Worm (Caenorhabditis elegans) whole organism, young adult: ENCODE data around the gene ZK892.4.

Experiments used
- F39B2.1 ChIP-seq: fragments of 200-800 bp; sonication (Bioruptor generic); IDR thresholded peaks from 2 replicates; pipeline ENCODE4 v1.3.6; 2022; ENCODE audit warnings: missing genetic modification reagents, missing genetic modification characterization, missing compliant biosample characterization
- T26A5.8 ChIP-seq: sonication (generic microtip); optimal IDR thresholded peaks from 2 replicates; lab custom pipeline; 2016; ENCODE audit warnings: missing genetic modification characterization, missing compliant biosample characterization
- Y53G8AR.9 ChIP-seq: fragments of 200-800 bp; sonication (Bioruptor generic); conservative IDR thresholded peaks from 2 replicates; pipeline ENCODE4 v1.3.6; 2022; ENCODE audit warnings: missing genetic modification reagents, missing genetic modification characterization, missing compliant biosample characterization
- ama-1 ChIP-seq, 3 experiments: fragments of 150-350 bp in 1 of 3; sonication (generic microtip) in 2 of 3; optimal IDR thresholded peaks; 2 replicates each; lab custom pipeline; 2014 to 2018; ENCODE audit warnings: missing biosample characterization in 2 of 3, missing genetic modification characterization in 2 of 3, missing genetic modification reagents in 2 of 3
- ceh-40 ChIP-seq: fragments of 200-800 bp; sonication (Bioruptor generic); IDR thresholded peaks from 2 replicates; pipeline ENCODE4 v1.3.6; 2022; ENCODE audit warnings: missing genetic modification characterization, missing compliant biosample characterization
- die-1 ChIP-seq: sonication (generic microtip); optimal IDR thresholded peaks from 2 replicates; lab custom pipeline; 2016; ENCODE audit warnings: missing genotype, mild to moderate bottlenecking, missing genetic modification characterization, missing compliant biosample characterization
- lin-40 ChIP-seq: sonication (generic microtip); optimal IDR thresholded peaks from 2 replicates; lab custom pipeline; 2016; ENCODE audit warnings: missing genetic modification characterization, mild to moderate bottlenecking, missing compliant biosample characterization, missing genotype, missing genetic modification reagents
- mxl-1 ChIP-seq: sonication (generic microtip); optimal IDR thresholded peaks from 2 replicates; lab custom pipeline; 2016; ENCODE audit warnings: missing genetic modification characterization, missing compliant biosample characterization
- nfya-1 ChIP-seq: sonication (generic microtip); optimal IDR thresholded peaks from 2 replicates; lab custom pipeline; 2017; ENCODE audit warnings: antibody characterized with exemption, missing compliant biosample characterization, missing genetic modification characterization, borderline replicate concordance; ENCODE audit not compliant: insufficient read depth
- nhr-80 ChIP-seq: sonication (generic microtip); optimal IDR thresholded peaks from 2 replicates; lab custom pipeline; 2016; ENCODE audit warnings: missing genetic modification characterization, missing compliant biosample characterization
- nhr-90 ChIP-seq: sonication (generic microtip); optimal IDR thresholded peaks from 2 replicates; lab custom pipeline; 2016; ENCODE audit warnings: missing genotype, mild to moderate bottlenecking, missing genetic modification characterization, missing compliant biosample characterization
- snpc-3.4 ChIP-seq: sonication (generic microtip); optimal IDR thresholded peaks from 2 replicates; lab custom pipeline; 2017; ENCODE audit warnings: missing genetic modification characterization, mild to moderate bottlenecking, missing compliant biosample characterization, antibody characterized with exemption, moderate library complexity, missing genotype, missing genetic modification reagents
- ztf-18 ChIP-seq: sonication (generic microtip); optimal IDR thresholded peaks from 2 replicates; lab custom pipeline; 2016; ENCODE audit warnings: missing genotype, mild to moderate bottlenecking, missing genetic modification characterization, missing compliant biosample characterization
- ztf-28 ChIP-seq: fragments of 200-800 bp; sonication (Bioruptor generic); IDR thresholded peaks from 2 replicates; pipeline ENCODE4 v1.3.6; 2022; ENCODE audit warnings: missing genetic modification reagents, missing genetic modification characterization, missing compliant biosample characterization

DNA sequence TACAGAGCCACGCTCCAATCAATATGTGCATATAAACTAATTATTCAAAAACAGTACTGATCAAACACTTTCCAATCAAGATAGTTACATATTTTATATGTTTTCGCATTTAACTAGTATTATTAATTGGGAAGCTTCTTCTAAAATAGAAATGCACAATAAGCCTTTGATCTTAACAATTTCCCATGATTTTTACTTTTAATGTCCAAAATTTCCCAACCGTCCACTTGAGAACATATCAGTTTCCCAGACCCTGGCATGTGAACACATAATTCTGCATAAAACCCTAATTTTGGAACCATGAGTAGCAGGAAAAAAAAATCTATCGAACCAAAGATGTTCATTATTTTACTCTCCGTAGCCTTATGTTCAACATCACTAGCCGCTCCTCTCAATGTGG is 30.0 kb upstream of the ZK892.4 start, which contains the start of gene R53.8:
- no peak for TF ChIP-seq nhr-90 (tag; lab: Kevin White, UChicago)
- TF ChIP-seq nfya-1 (tag; lab: Kevin White, UChicago) = no peak
- no peak for TF ChIP-seq ceh-40 (GFP tag; lab: Robert Waterston, UW)
- TF ChIP-seq snpc-3.4 (tag; lab: Kevin White, UChicago) = no peak
- TF ChIP-seq lin-40 = no peak
- no peak for TF ChIP-seq mxl-1
- no peak for TF ChIP-seq nhr-80
- TF ChIP-seq T26A5.8 (tag; lab: Kevin White, UChicago) = no peak
- TF ChIP-seq Y53G8AR.9 (GFP tag; lab: Robert Waterston, UW) = no peak
- TF ChIP-seq F39B2.1 = no peak
- TF ChIP-seq ztf-18 (tag; lab: Kevin White, UChicago) = no peak
- no peak for TF ChIP-seq ama-1 (optimal IDR thresholded peaks at IDR 0.05; lab: Kevin White, UChicago)
- TF ChIP-seq ama-1 (GFP tag; optimal IDR thresholded peaks at IDR 0.05; lab: Kevin White, UChicago) = no peak
- TF ChIP-seq ztf-28 (GFP tag; lab: Robert Waterston, UW) = no peak
- TF ChIP-seq die-1 (tag; lab: Kevin White, UChicago) = no peak
